Worm (Caenorhabditis elegans) whole organism, L4 larva: ENCODE results near the gene F49F1.15.
A peak's percentile ranks its signal among the peaks of the same experiment; 100 is the strongest.

Source experiments
- D1046.2 ChIP-seq: fragments of 200-800 bp; sonication (Bioruptor generic); IDR thresholded peaks from 2 replicates; pipeline ENCODE4 v1.3.6; 2022; ENCODE audit warnings: missing genetic modification characterization, missing compliant biosample characterization
- F44E2.7 ChIP-seq: fragments of 200-800 bp; sonication (Bioruptor generic); IDR thresholded peaks from 2 replicates; pipeline ENCODE4 v2.1.2; 2022; ENCODE audit warnings: missing genetic modification characterization, missing compliant biosample characterization
- F49E8.2 ChIP-seq: sonication (generic microtip); optimal IDR thresholded peaks from 2 replicates; lab custom pipeline; 2016; ENCODE audit warnings: missing compliant biosample characterization, mild to moderate bottlenecking, missing genetic modification characterization, borderline replicate concordance
- R02D3.7 ChIP-seq: fragments of 150-350 bp; sonication (generic microtip); optimal IDR thresholded peaks from 3 replicates; lab custom pipeline; 2014; ENCODE audit warnings: missing biosample characterization, missing genetic modification characterization
- Y105C5A.15 ChIP-seq: fragments of 200-800 bp; sonication (Bioruptor generic); IDR thresholded peaks from 2 replicates; pipeline ENCODE4 v1.3.6; 2022; ENCODE audit warnings: missing genetic modification characterization, missing compliant biosample characterization
- Y75B8A.6 ChIP-seq: fragments of 200-800 bp; sonication (Bioruptor generic); IDR thresholded peaks from 2 replicates; pipeline ENCODE4 v1.3.6; 2022; ENCODE audit warnings: missing genetic modification reagents, missing genetic modification characterization, missing compliant biosample characterization
- aly-2 ChIP-seq: sonication (generic microtip); optimal IDR thresholded peaks from 2 replicates; lab custom pipeline; 2018; ENCODE audit warnings: missing biosample characterization, missing genetic modification characterization
- ama-1 ChIP-seq: fragments of 150-350 bp; optimal IDR thresholded peaks from 2 replicates; lab custom pipeline; 2014; ENCODE audit warnings: inconsistent platforms, mixed read lengths
- attf-4 ChIP-seq: sonication (generic microtip); optimal IDR thresholded peaks from 3 replicates; lab custom pipeline; 2017; ENCODE audit warnings: missing biosample characterization, missing genetic modification characterization
- ceh-82 ChIP-seq: sonication (generic microtip); optimal IDR thresholded peaks from 2 replicates; lab custom pipeline; 2017; ENCODE audit warnings: missing biosample characterization, missing genetic modification characterization
- cey-2 ChIP-seq: sonication (generic microtip); optimal IDR thresholded peaks from 3 replicates; lab custom pipeline; 2017; ENCODE audit warnings: missing genetic modification characterization, mild to moderate bottlenecking, missing compliant biosample characterization, antibody characterized with exemption, borderline replicate concordance; ENCODE audit not compliant: insufficient read depth
- ctbp-1 ChIP-seq: fragments of 200-800 bp; sonication (Bioruptor generic); IDR thresholded peaks from 2 replicates; pipeline ENCODE4 v1.3.6; 2022; ENCODE audit warnings: missing genetic modification reagents, missing genetic modification characterization, missing compliant biosample characterization
- dmd-6 ChIP-seq: fragments of 200-800 bp; sonication (Bioruptor generic); IDR thresholded peaks from 2 replicates; pipeline ENCODE4 v1.3.6; 2022; ENCODE audit warnings: missing genetic modification reagents, missing genetic modification characterization, missing compliant biosample characterization
- dmd-9 ChIP-seq: fragments of 200-800 bp; sonication (Bioruptor generic); IDR thresholded peaks from 2 replicates; pipeline ENCODE4 v1.3.6; 2022; ENCODE audit warnings: missing genetic modification reagents, missing genetic modification characterization, missing compliant biosample characterization
- dpl-1 ChIP-seq: fragments of 150-350 bp; optimal IDR thresholded peaks from 2 replicates; lab custom pipeline; 2014; ENCODE audit warnings: missing biosample characterization, missing genetic modification reagents, missing genetic modification characterization
- egl-43 ChIP-seq: fragments of 200-800 bp; sonication (Bioruptor generic); IDR thresholded peaks from 2 replicates; pipeline ENCODE4 v1.3.6; 2022; ENCODE audit warnings: missing genetic modification reagents, missing genetic modification characterization, missing compliant biosample characterization
- fkh-10 ChIP-seq: fragments of 150-350 bp; optimal IDR thresholded peaks from 2 replicates; lab custom pipeline; 2014; ENCODE audit warnings: missing biosample characterization, missing genetic modification reagents, missing genetic modification characterization
- hlh-11 ChIP-seq: fragments of 200-800 bp; sonication (Bioruptor generic); optimal IDR thresholded peaks from 2 replicates; lab custom pipeline; 2018; ENCODE audit warnings: mild to moderate bottlenecking, missing genetic modification characterization, missing compliant biosample characterization
- lin-15B ChIP-seq: fragments of 150-350 bp; sonication (generic microtip); optimal IDR thresholded peaks from 3 replicates; lab custom pipeline; 2014; ENCODE audit warnings: missing biosample characterization, missing genetic modification characterization
- lin-29 ChIP-seq: fragments of 200-800 bp; sonication (Bioruptor generic); IDR thresholded peaks from 2 replicates; pipeline ENCODE4 v1.3.6; 2022; ENCODE audit warnings: missing genetic modification reagents, missing genetic modification characterization, missing compliant biosample characterization
- lir-3 ChIP-seq: sonication (generic microtip); optimal IDR thresholded peaks from 2 replicates; lab custom pipeline; 2016; ENCODE audit warnings: mild to moderate bottlenecking, missing genetic modification characterization, missing compliant biosample characterization
- madf-9 ChIP-seq: fragments of 200-800 bp; sonication (Bioruptor generic); conservative IDR thresholded peaks from 2 replicates; pipeline ENCODE4 v1.3.6; 2022; ENCODE audit warnings: missing genetic modification reagents, missing genetic modification characterization, missing compliant biosample characterization
- mep-1 ChIP-seq: fragments of 150-350 bp; sonication (generic microtip); optimal IDR thresholded peaks from 3 replicates; lab custom pipeline; 2014; ENCODE audit warnings: missing biosample characterization, missing genetic modification characterization
- mes-2 ChIP-seq: sonication (generic microtip); optimal IDR thresholded peaks from 2 replicates; lab custom pipeline; 2016; ENCODE audit warnings: missing genotype, mild to moderate bottlenecking, missing genetic modification characterization, missing compliant biosample characterization; ENCODE audit not compliant: poor library complexity, severe bottlenecking
- mxl-3 ChIP-seq: fragments of 200-800 bp; sonication (Bioruptor generic); optimal IDR thresholded peaks from 2 replicates; lab custom pipeline; 2018; ENCODE audit warnings: mild to moderate bottlenecking, missing genetic modification characterization, missing compliant biosample characterization
- nhr-11 ChIP-seq: fragments of 150-350 bp; optimal IDR thresholded peaks from 2 replicates; lab custom pipeline; 2014; ENCODE audit warnings: missing biosample characterization, missing genetic modification characterization
- nhr-237 ChIP-seq: sonication (generic microtip); optimal IDR thresholded peaks from 2 replicates; lab custom pipeline; 2017; ENCODE audit warnings: missing biosample characterization, missing genetic modification characterization
- nhr-6 ChIP-seq: fragments of 150-350 bp; optimal IDR thresholded peaks from 2 replicates; lab custom pipeline; 2014; ENCODE audit warnings: missing biosample characterization, missing genetic modification characterization
- nhr-77 ChIP-seq: fragments of 150-350 bp; optimal IDR thresholded peaks from 2 replicates; lab custom pipeline; 2014; ENCODE audit warnings: missing biosample characterization, missing genetic modification characterization
- php-3 ChIP-seq: fragments of 200-800 bp; sonication (Bioruptor generic); IDR thresholded peaks from 2 replicates; pipeline ENCODE4 v1.3.6; 2022; ENCODE audit warnings: missing genetic modification reagents, missing genetic modification characterization, missing compliant biosample characterization
- pqm-1 ChIP-seq: sonication (generic microtip); optimal IDR thresholded peaks from 2 replicates; lab custom pipeline; 2017; ENCODE audit warnings: missing biosample characterization, missing genetic modification characterization
- sdz-12 ChIP-seq: fragments of 200-800 bp; sonication (Bioruptor generic); optimal IDR thresholded peaks from 2 replicates; lab custom pipeline; 2018; ENCODE audit warnings: mild to moderate bottlenecking, missing genetic modification characterization, missing compliant biosample characterization
- set-16 ChIP-seq: fragments of 200-800 bp; sonication (Bioruptor generic); IDR thresholded peaks from 2 replicates; pipeline ENCODE4 v1.3.6; 2022; ENCODE audit warnings: missing genetic modification reagents, missing genetic modification characterization, missing compliant biosample characterization
- spr-1 ChIP-seq: sonication (generic microtip); optimal IDR thresholded peaks from 2 replicates; lab custom pipeline; 2016; ENCODE audit warnings: mild to moderate bottlenecking, missing genetic modification characterization, missing compliant biosample characterization
- zag-1 ChIP-seq: fragments of 150-350 bp; optimal IDR thresholded peaks from 2 replicates; lab custom pipeline; 2014; ENCODE audit warnings: missing biosample characterization, missing genetic modification characterization
- zfp-2 ChIP-seq: sonication (generic microtip); optimal IDR thresholded peaks from 2 replicates; lab custom pipeline; 2016; ENCODE audit warnings: mild to moderate bottlenecking, missing genetic modification characterization, missing compliant biosample characterization
- zfp-3 ChIP-seq: fragments of 200-800 bp; sonication (Bioruptor generic); conservative IDR thresholded peaks from 2 replicates; pipeline ENCODE4 v1.3.6; 2022; ENCODE audit warnings: missing genetic modification reagents, missing genetic modification characterization, missing compliant biosample characterization
- zip-11 ChIP-seq: fragments of 200-800 bp; sonication (Bioruptor generic); IDR thresholded peaks from 2 replicates; pipeline ENCODE4 v1.3.6; 2022; ENCODE audit warnings: missing genetic modification characterization, missing compliant biosample characterization

F49F1.15 gene

DNA sequence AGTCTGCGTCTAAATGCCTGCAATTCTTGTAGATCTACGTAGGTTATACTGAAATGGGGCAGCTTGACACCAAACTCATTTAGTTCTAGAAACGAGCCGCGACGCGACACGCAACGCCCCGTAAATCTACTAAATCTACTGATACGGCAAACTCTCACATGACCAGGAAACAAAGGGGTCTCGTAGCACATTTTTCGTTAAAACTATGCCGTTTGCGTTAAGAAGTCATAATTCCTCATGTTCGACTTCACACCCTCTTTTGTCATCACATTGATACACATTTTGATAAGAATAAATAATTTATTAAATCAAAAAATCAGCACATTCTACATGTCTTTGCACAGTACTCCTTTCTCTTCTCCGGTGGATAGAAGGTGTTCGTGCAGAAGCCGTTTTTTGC is 6.6 kb upstream of the F49F1.15 start:
- TF ChIP-seq pqm-1 (tag; lab: Kevin White, UChicago) (peak; percentile 43), dmd-6 (GFP tag; lab: Robert Waterston, UW) (peak; percentile 23; the same call in 1 of the 2 replicates), sdz-12 (GFP tag; lab: Kevin White, UChicago) (no peak), nhr-237 (no peak), nhr-77 (tag; lab: Kevin White, UChicago) (no peak), nhr-6 (tag; lab: Kevin White, UChicago) (no peak), aly-2 (no peak), zag-1 (tag; lab: Kevin White, UChicago) (no peak), madf-9 (GFP tag; lab: Robert Waterston, UW) (no peak), Y105C5A.15 (GFP tag; lab: Robert Waterston, UW) (no peak), ctbp-1 (GFP tag; lab: Robert Waterston, UW) (no peak), lin-15B (no peak), egl-43 (GFP tag; lab: Robert Waterston, UW) (no peak), mes-2 (no peak), hlh-11 (peak; percentile 28), php-3 (no peak)

- TF ChIP-seq dpl-1 (GFP tag; lab: Kevin White, UChicago) (no peak), dmd-9 (GFP tag; lab: Robert Waterston, UW) (no peak), attf-4 (tag; lab: Kevin White, UChicago) (no peak), zfp-2 (tag; lab: Kevin White, UChicago) (no peak), R02D3.7 (no peak), ama-1 (lab: Kevin White, UChicago) (no peak), D1046.2 (no peak), F44E2.7 (GFP tag; lab: Robert Waterston, UW) (no peak), mxl-3 (GFP tag; lab: Kevin White, UChicago) (no peak), Y75B8A.6 (GFP tag; lab: Robert Waterston, UW) (no peak), zip-11 (GFP tag; lab: Robert Waterston, UW) (no peak), spr-1 (tag; lab: Kevin White, UChicago) (no peak), nhr-6 (tag; lab: Kevin White, UChicago) (no peak), mep-1 (tag; lab: Kevin White, UChicago) (no peak), zfp-3 (GFP tag; lab: Robert Waterston, UW) (no peak), set-16 (GFP tag; lab: Robert Waterston, UW) (no peak), fkh-10 (GFP tag; lab: Kevin White, UChicago) (no peak)
Observed at ce11 chrIV:4120263-4120662, 5.8 kb upstream of the F49F1.15 start, which contains the start of gene F49F1.5. TSS of gene F49F1.5 (minus strand) at chrIV:4120415.

DNA sequence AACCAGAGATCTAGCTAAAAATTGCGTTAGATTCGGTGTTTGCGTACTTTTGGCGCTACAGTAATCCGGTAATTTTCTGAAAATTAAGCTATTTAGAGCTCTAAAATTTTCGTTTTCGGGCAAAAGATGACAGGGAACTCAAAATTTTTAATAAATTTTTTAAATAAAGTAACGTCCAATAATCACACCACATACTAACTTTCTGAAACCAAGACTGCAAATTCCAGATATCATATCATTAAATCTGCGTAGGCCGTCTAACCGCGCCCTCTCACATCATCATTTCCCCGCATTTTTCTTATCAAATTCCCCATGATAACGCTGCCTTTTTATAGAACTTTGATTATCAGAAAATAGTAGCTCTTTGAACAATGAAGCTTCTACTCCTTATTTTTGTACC is 3.0 kb upstream of the F49F1.15 start, which contains the start of gene drd-50:
TSS of gene drd-50 (plus strand) at position 301 of the 400 bp plus-strand sequence.
- no peak for TF ChIP-seq zfp-2 (tag; lab: Kevin White, UChicago)
- TF ChIP-seq nhr-11 (tag; lab: Kevin White, UChicago): no peak
- TF ChIP-seq lin-29 (GFP tag; lab: Robert Waterston, UW): no peak
- peak; percentile 42 for TF ChIP-seq pqm-1 (tag; lab: Kevin White, UChicago)
- TF ChIP-seq lir-3 (tag; lab: Kevin White, UChicago): no peak
- no peak; the same call in 1 of the 2 replicates for TF ChIP-seq dmd-6 (GFP tag; lab: Robert Waterston, UW)

DNA sequence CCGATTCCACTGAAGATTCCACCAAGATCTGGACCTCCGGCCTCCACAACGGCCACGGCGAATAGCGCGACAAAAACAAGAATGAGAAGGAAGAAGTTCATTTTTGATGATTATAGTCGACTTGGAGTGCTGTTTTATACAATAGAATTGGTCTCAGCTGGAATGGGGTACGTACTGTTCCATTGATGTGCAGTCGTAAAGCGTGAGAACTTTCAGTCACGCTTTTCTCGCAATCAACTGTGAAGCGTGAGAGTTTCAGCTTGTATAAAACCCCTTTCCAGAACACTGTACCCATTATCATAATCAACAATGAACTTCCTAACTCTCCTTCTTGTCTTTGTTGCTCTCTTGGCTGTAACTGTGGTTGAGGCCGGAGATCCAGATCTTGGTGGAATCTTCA is 1.2 kb upstream of the F49F1.15 start, which contains the start of the genes F49F1.4 and F49F1.2:
TSS of gene F49F1.4 (minus strand) at position 101 of the 400 bp plus-strand sequence.
TSS of gene F49F1.2 (plus strand) at position 310 of the 400 bp plus-strand sequence.
- no peak for TF ChIP-seq ceh-82 (tag; lab: Kevin White, UChicago)
- no peak for TF ChIP-seq F49E8.2 (tag; lab: Kevin White, UChicago)
- TF ChIP-seq cey-2: no peak
